Fruit fly (Drosophila melanogaster): ENCODE measurements around the gene sau.

sau gene

DNA sequence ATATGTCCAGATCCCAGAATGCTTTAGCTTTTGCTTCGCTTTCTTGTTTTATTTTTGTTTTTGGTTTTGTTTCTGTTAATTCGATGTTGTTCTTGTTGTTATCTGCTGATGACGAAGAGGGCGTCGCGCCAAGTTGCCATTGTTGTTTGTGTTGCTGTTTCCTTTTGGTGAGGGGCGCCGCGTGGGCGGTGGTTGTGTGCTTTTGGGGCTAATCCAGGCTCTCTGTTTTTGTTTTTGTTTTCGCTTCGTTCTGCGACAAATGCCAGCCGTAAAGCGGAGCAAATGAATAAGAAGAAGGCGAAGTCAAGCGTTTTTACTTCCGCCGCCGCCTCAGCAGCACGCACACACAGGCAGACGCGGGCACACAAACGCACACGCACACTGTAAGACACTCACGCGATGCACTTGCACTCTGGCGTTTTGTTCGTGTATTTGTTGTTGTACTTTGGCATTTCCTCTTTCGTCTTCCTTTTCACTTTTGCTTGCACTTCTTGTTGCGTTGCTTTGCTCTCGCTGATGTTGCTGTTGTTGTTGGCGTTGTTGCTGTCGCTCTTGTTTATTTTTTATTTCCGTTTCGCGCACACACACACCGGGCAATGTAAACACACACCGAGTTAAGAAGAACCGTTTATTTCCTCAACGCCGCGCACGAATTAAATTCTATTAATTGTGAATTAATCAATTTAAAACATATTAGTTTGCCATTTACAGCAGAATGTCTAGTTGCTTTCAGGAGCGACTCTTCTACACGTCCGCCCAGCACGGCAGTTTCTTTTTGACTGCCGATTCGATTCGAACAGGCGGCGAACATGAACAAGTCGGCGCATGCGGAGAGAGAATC lies 48.0 kb upstream of the sau start, which contains the start of gene aop:
Gene aop (minus strand): TSS at position 786 of the 841 bp plus-strand sequence.
- TF ChIP-seq Abd-B (GFP tag; optimal IDR thresholded peaks at IDR 0.05) = no peak
- TF ChIP-seq Myc (optimal IDR thresholded peaks at IDR 0.05) = no peak
- TF ChIP-seq HLH106 (tag; optimal IDR thresholded peaks at IDR 0.05) = peak; percentile 18
- TF ChIP-seq Hnf4 (GFP tag; optimal IDR thresholded peaks at IDR 0.05) = peak; percentile 4
- no peak for TF ChIP-seq sv (GFP tag; optimal IDR thresholded peaks at IDR 0.05)
- TF ChIP-seq br (GFP tag; optimal IDR thresholded peaks at IDR 0.05) = no peak
- TF ChIP-seq dl (GFP tag; optimal IDR thresholded peaks at IDR 0.05; ENCODE audit: insufficient read depth in 1 of 2, partially characterized antibody in 2 of 2) = peak in 1 of 2 experiments; percentile 74
- no peak for TF ChIP-seq ey (GFP tag; optimal IDR thresholded peaks at IDR 0.05)
- peak; percentile 54 for TF ChIP-seq Vsx2 (GFP tag; optimal IDR thresholded peaks at IDR 0.05; ENCODE audit: partially characterized antibody)
- no peak for TF ChIP-seq Hr78 (GFP tag; optimal IDR thresholded peaks at IDR 0.05)
- no peak for TF ChIP-seq OdsH (GFP tag; optimal IDR thresholded peaks at IDR 0.05)
- no peak for TF ChIP-seq brk (GFP tag; optimal IDR thresholded peaks at IDR 0.05)
- TF ChIP-seq Jra (GFP tag; optimal IDR thresholded peaks at IDR 0.05) = no peak
- no peak for TF ChIP-seq usp (GFP tag; optimal IDR thresholded peaks at IDR 0.05)
- peak; percentile 11 for TF ChIP-seq fru (GFP tag; optimal IDR thresholded peaks at IDR 0.05)
- peak; percentile 68 for TF ChIP-seq Dif (GFP tag; optimal IDR thresholded peaks at IDR 0.05; ENCODE audit: partially characterized antibody)
- TF ChIP-seq CG32264 (GFP tag; optimal IDR thresholded peaks at IDR 0.05) = no peak
- TF ChIP-seq Dfd (GFP tag; optimal IDR thresholded peaks at IDR 0.05) = peak; percentile 50
- peak; percentile 95 for TF ChIP-seq psq (GFP tag; optimal IDR thresholded peaks at IDR 0.05)
- no peak for TF ChIP-seq jim (GFP tag; optimal IDR thresholded peaks at IDR 0.05)
- peak; percentile 50 for TF ChIP-seq h (GFP tag; optimal IDR thresholded peaks at IDR 0.05)
- peak; percentile 59 for TF ChIP-seq rgr (GFP tag; optimal IDR thresholded peaks at IDR 0.05)
- TF ChIP-seq Sp1 (GFP tag; optimal IDR thresholded peaks at IDR 0.05) = peak; percentile 67
- peak; percentile 50 for TF ChIP-seq Hr83 (GFP tag; optimal IDR thresholded peaks at IDR 0.05; ENCODE audit: poor library complexity, severe bottlenecking)
- TF ChIP-seq Rel (GFP tag; optimal IDR thresholded peaks at IDR 0.05) = no peak
- TF ChIP-seq Rel (tag; optimal IDR thresholded peaks at IDR 0.05) = peak; percentile 63
- TF ChIP-seq Mio (GFP tag; optimal IDR thresholded peaks at IDR 0.05) = no peak

DNA sequence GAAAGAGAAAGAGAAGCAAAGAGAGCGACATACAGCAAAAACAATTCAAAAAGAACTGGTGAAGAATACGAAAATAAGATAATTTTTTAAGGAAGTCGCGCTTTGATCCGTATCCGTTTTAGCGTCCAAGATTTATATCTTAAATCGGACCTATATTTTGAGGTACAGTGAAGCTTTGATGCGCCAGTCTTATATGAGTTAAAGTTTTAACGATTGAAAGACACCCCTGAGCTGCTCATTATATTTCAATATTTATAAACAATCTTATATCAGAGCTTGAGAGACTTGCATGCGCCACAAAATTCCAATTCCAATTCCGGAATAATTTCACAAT lies 47.4 kb upstream of the sau start:
- TF ChIP-seq ey (GFP tag; optimal IDR thresholded peaks at IDR 0.05) = peak; percentile 13
- no peak for TF ChIP-seq Hr83 (GFP tag; optimal IDR thresholded peaks at IDR 0.05; ENCODE audit: poor library complexity, severe bottlenecking)
- no peak for TF ChIP-seq Dfd (GFP tag; optimal IDR thresholded peaks at IDR 0.05)
- TF ChIP-seq tai (GFP tag; optimal IDR thresholded peaks at IDR 0.05) = no peak
- TF ChIP-seq Jra (GFP tag; optimal IDR thresholded peaks at IDR 0.05) = no peak
- no peak for TF ChIP-seq br (GFP tag; optimal IDR thresholded peaks at IDR 0.05)
- no peak for TF ChIP-seq Rel (GFP tag; optimal IDR thresholded peaks at IDR 0.05)
- no peak for TF ChIP-seq Rel (tag; optimal IDR thresholded peaks at IDR 0.05)
- TF ChIP-seq Dif (GFP tag; optimal IDR thresholded peaks at IDR 0.05; ENCODE audit: partially characterized antibody) = no peak
- TF ChIP-seq foxo (GFP tag; optimal IDR thresholded peaks at IDR 0.05) = peak; percentile 14 to 34

DNA sequence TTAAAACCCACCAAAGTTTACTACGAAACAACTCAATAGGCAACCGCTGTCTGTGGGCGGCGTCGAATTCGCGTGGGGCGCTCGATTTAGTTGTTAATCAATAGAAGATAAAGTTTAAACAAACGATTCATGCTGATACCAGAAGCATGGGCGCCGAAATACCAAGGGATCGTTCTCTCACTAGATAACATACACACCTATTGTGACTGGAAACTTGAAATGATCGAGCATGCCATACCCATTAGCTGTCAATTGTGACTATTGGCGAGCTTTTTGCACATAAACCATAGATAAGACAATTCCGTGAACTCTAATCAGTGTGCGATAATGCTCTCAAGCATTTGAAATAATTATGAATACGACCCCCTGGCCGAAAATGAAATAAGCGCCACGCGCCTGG lies 46.8 kb upstream of the sau start:
- TF ChIP-seq h (GFP tag; optimal IDR thresholded peaks at IDR 0.05) (peak; percentile 30), Myc (optimal IDR thresholded peaks at IDR 0.05) (no peak), woc (GFP tag; optimal IDR thresholded peaks at IDR 0.05) (no peak), Jra (GFP tag; optimal IDR thresholded peaks at IDR 0.05) (no peak), br (GFP tag; optimal IDR thresholded peaks at IDR 0.05) (no peak), sv (GFP tag; optimal IDR thresholded peaks at IDR 0.05) (peak; percentile 37), brk (GFP tag; optimal IDR thresholded peaks at IDR 0.05) (no peak), Abd-B (GFP tag; optimal IDR thresholded peaks at IDR 0.05) (no peak)

DNA sequence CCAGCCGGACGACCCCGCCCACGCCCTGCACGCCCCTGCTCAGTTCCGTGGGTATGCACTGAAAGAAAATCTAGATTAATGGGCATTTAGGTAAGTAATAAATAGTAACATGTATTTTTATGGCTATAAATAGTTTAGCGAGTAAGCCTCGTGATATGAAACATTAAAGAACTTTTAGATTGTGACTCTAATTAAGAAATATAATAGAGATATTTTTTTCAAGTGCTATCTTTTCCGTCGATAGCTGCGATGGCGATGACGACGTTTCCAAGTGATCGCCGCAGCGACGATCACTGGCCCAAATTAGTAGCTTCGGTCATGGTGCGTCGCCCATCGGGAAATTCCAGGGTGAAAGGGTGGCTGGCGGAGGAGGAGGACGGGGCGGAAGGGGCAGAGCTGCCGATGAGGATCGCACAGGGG lies 46.0 kb upstream of the sau start:
- TF ChIP-seq sv (GFP tag; optimal IDR thresholded peaks at IDR 0.05) (peak; percentile 64), CrebA (GFP tag; optimal IDR thresholded peaks at IDR 0.05; ENCODE audit: borderline replicate concordance) (no peak), CG32264 (GFP tag; optimal IDR thresholded peaks at IDR 0.05) (peak; percentile 26), sage (GFP tag; optimal IDR thresholded peaks at IDR 0.05) (peak; percentile 50), fru (GFP tag; optimal IDR thresholded peaks at IDR 0.05) (peak; percentile 75), OdsH (GFP tag; optimal IDR thresholded peaks at IDR 0.05) (peak; percentile 67), lola (GFP tag; optimal IDR thresholded peaks at IDR 0.05) (no peak), dl (GFP tag; optimal IDR thresholded peaks at IDR 0.05; ENCODE audit: insufficient read depth in 1 of 2, partially characterized antibody in 2 of 2) (no peak), rgr (GFP tag; optimal IDR thresholded peaks at IDR 0.05) (peak; percentile 79), Hnf4 (GFP tag; optimal IDR thresholded peaks at IDR 0.05) (peak; percentile 57), Myc (optimal IDR thresholded peaks at IDR 0.05) (no peak), dsf (GFP tag; optimal IDR thresholded peaks at IDR 0.05; ENCODE audit: borderline replicate concordance) (no peak), Abd-B (GFP tag; optimal IDR thresholded peaks at IDR 0.05) (no peak), jim (GFP tag; optimal IDR thresholded peaks at IDR 0.05) (no peak), GATAd (GFP tag; optimal IDR thresholded peaks at IDR 0.05) (no peak), Sp1 (GFP tag; optimal IDR thresholded peaks at IDR 0.05) (peak; percentile 68), tai (GFP tag; optimal IDR thresholded peaks at IDR 0.05) (no peak), Dif (GFP tag; optimal IDR thresholded peaks at IDR 0.05; ENCODE audit: partially characterized antibody) (no peak), Dfd (GFP tag; optimal IDR thresholded peaks at IDR 0.05) (no peak), Hr78 (GFP tag; optimal IDR thresholded peaks at IDR 0.05) (no peak), N (GFP tag; optimal IDR thresholded peaks at IDR 0.05) (no peak), Mio (GFP tag; optimal IDR thresholded peaks at IDR 0.05) (no peak), brk (GFP tag; optimal IDR thresholded peaks at IDR 0.05) (no peak), CG9705 (GFP tag; optimal IDR thresholded peaks at IDR 0.05) (no peak), HLH106 (tag; optimal IDR thresholded peaks at IDR 0.05) (peak; percentile 71), usp (GFP tag; optimal IDR thresholded peaks at IDR 0.05) (no peak), pan (optimal IDR thresholded peaks at IDR 0.05) (no peak), h (GFP tag; optimal IDR thresholded peaks at IDR 0.05) (peak; percentile 77), Hr83 (GFP tag; optimal IDR thresholded peaks at IDR 0.05; ENCODE audit: poor library complexity, severe bottlenecking) (no peak), woc (GFP tag; optimal IDR thresholded peaks at IDR 0.05) (no peak)

All from whole organism, wandering third instar larva.